Fruit fly (Drosophila melanogaster) whole organism, embryonic: ENCODE results near the gene Oatp74D.

ENCODE experiments used
- Blimp-1 ChIP-seq: fragments of 200-800 bp; sonication (Bioruptor generic); optimal IDR thresholded peaks from 3 replicates; lab custom pipeline; 2018; ENCODE audit warnings: missing biosample characterization, missing genetic modification characterization, mild to moderate bottlenecking, moderate library complexity, missing genetic modification reagents
- CG12391 ChIP-seq: fragments of 200-800 bp; sonication (Bioruptor generic); optimal IDR thresholded peaks from 3 replicates; lab custom pipeline; 2018; ENCODE audit warnings: missing biosample characterization, mild to moderate bottlenecking, missing genetic modification characterization, moderate library complexity
- CG13894 ChIP-seq: fragments of 200-800 bp; sonication (Bioruptor generic); optimal IDR thresholded peaks from 3 replicates; lab custom pipeline; 2018; ENCODE audit warnings: missing biosample characterization, mild to moderate bottlenecking, missing genetic modification characterization, moderate library complexity
- CG14441 ChIP-seq: fragments of 200-800 bp; sonication (Bioruptor generic); IDR thresholded peaks from 2 replicates; pipeline ENCODE4 v1.3.6; 2022; ENCODE audit warnings: missing biosample characterization, missing genetic modification characterization
- CG15011 ChIP-seq: fragments of 200-800 bp; sonication (Bioruptor generic); optimal IDR thresholded peaks from 3 replicates; lab custom pipeline; 2018; ENCODE audit warnings: missing biosample characterization, mild to moderate bottlenecking, missing genetic modification characterization
- CG15479 ChIP-seq: fragments of 200-800 bp; sonication (Bioruptor generic); optimal IDR thresholded peaks from 3 replicates; lab custom pipeline; 2019; ENCODE audit warnings: missing biosample characterization, mild to moderate bottlenecking, missing genetic modification characterization, moderate library complexity
- CG17328 ChIP-seq: fragments of 200-800 bp; sonication (Bioruptor generic); IDR thresholded peaks from 2 replicates; pipeline ENCODE4 v1.3.6; 2022; ENCODE audit warnings: missing biosample characterization, missing genetic modification characterization
- CG17361 ChIP-seq: fragments of 200-800 bp; sonication (Bioruptor generic); IDR thresholded peaks from 3 replicates; pipeline ENCODE4 v1.3.6; 2022; ENCODE audit warnings: missing biosample characterization, missing genetic modification characterization
- CG17385 ChIP-seq: fragments of 200-800 bp; sonication (Bioruptor generic); optimal IDR thresholded peaks from 3 replicates; lab custom pipeline; 2018; ENCODE audit warnings: missing biosample characterization, mild to moderate bottlenecking, missing genetic modification characterization
- CG3065 ChIP-seq: fragments of 200-800 bp; sonication (Bioruptor generic); optimal IDR thresholded peaks from 2 replicates; lab custom pipeline; 2016; ENCODE audit warnings: missing biosample characterization, missing genetic modification characterization
- CG31365 ChIP-seq: fragments of 200-800 bp; sonication (Bioruptor generic); optimal IDR thresholded peaks from 2 replicates; lab custom pipeline; 2018; ENCODE audit warnings: missing biosample characterization, mild to moderate bottlenecking, missing genetic modification characterization
- CG3163 ChIP-seq: fragments of 200-800 bp; sonication (Bioruptor generic); optimal IDR thresholded peaks from 3 replicates; lab custom pipeline; 2016; ENCODE audit warnings: missing biosample characterization, missing genetic modification characterization
- CG33557 ChIP-seq: fragments of 200-800 bp; sonication (Bioruptor generic); optimal IDR thresholded peaks from 2 replicates; lab custom pipeline; 2019; ENCODE audit warnings: missing biosample characterization, mild to moderate bottlenecking, missing genetic modification characterization, moderate library complexity
- CG43689 ChIP-seq: fragments of 200-800 bp; sonication (Bioruptor generic); IDR thresholded peaks from 2 replicates; pipeline ENCODE4 v1.3.6; 2022; ENCODE audit warnings: missing biosample characterization, missing genetic modification characterization
- CG5180 ChIP-seq: fragments of 200-800 bp; sonication (Bioruptor generic); optimal IDR thresholded peaks from 3 replicates; lab custom pipeline; 2017; ENCODE audit warnings: missing biosample characterization, missing genetic modification characterization, mild to moderate bottlenecking, moderate library complexity, missing genetic modification reagents
- CG7963 ChIP-seq: fragments of 200-800 bp; sonication (Bioruptor generic); IDR thresholded peaks from 3 replicates; pipeline ENCODE4 v1.3.6; 2022; ENCODE audit warnings: missing biosample characterization, missing genetic modification characterization; ENCODE audit not compliant: partially characterized antibody
- CTCF ChIP-seq: fragments of 200-800 bp; sonication (Bioruptor generic); optimal IDR thresholded peaks from 2 replicates; lab custom pipeline; 2017; ENCODE audit warnings: missing biosample characterization, mild to moderate bottlenecking, missing genetic modification characterization, moderate library complexity
- CrebB ChIP-seq: fragments of 200-800 bp; sonication (Bioruptor generic); optimal IDR thresholded peaks from 3 replicates; lab custom pipeline; 2018; ENCODE audit warnings: missing biosample characterization, mild to moderate bottlenecking, missing genetic modification characterization
- Dad ChIP-seq: fragments of 200-800 bp; sonication (Bioruptor generic); optimal IDR thresholded peaks from 3 replicates; lab custom pipeline; 2016; ENCODE audit warnings: missing biosample characterization, missing genetic modification characterization
- Dfd ChIP-seq, 2 experiments: fragments of >200 bp; optimal IDR thresholded peaks; 2 replicates each; lab custom pipeline; 2017; ENCODE audit warnings: missing biosample characterization in 2 of 2, missing genetic modification characterization in 2 of 2
- Dref ChIP-seq: fragments of 200-800 bp; sonication (Bioruptor generic); IDR thresholded peaks from 2 replicates; pipeline ENCODE4 v1.3.6; 2022; ENCODE audit warnings: missing biosample characterization, missing genetic modification characterization
- H2.0 ChIP-seq: fragments of 200-800 bp; sonication (Bioruptor generic); IDR thresholded peaks from 2 replicates; pipeline ENCODE4 v1.3.6; 2022; ENCODE audit warnings: missing biosample characterization, missing genetic modification characterization
- Lhr ChIP-seq: fragments of 200-800 bp; sonication (Bioruptor generic); optimal IDR thresholded peaks from 3 replicates; lab custom pipeline; 2017; ENCODE audit warnings: mild to moderate bottlenecking, missing biosample characterization, missing genetic modification reagents, missing genetic modification characterization
- MBD-R2 ChIP-seq: fragments of 200-800 bp; sonication (Bioruptor generic); IDR thresholded peaks from 2 replicates; pipeline ENCODE4 v1.3.6; 2022; ENCODE audit warnings: missing biosample characterization, missing genetic modification characterization
- Myb ChIP-seq: fragments of 200-800 bp; sonication (Bioruptor generic); optimal IDR thresholded peaks from 2 replicates; lab custom pipeline; 2016; ENCODE audit warnings: missing biosample characterization, missing genetic modification characterization
- PHDP ChIP-seq: fragments of 200-800 bp; sonication (Bioruptor generic); optimal IDR thresholded peaks from 3 replicates; lab custom pipeline; 2018; ENCODE audit warnings: missing biosample characterization, mild to moderate bottlenecking, missing genetic modification characterization, moderate library complexity
- Ravus ChIP-seq: fragments of 200-800 bp; sonication (Bioruptor generic); IDR thresholded peaks from 2 replicates; pipeline ENCODE4 v1.3.6; 2022; ENCODE audit warnings: missing biosample characterization, missing genetic modification characterization
- Rx ChIP-seq: fragments of 200-800 bp; sonication (Bioruptor generic); IDR thresholded peaks from 2 replicates; pipeline ENCODE4 v1.3.6; 2022; ENCODE audit warnings: missing biosample characterization, missing genetic modification characterization
- Side ChIP-seq: fragments of 200-800 bp; sonication (Bioruptor generic); optimal IDR thresholded peaks from 2 replicates; lab custom pipeline; 2016; ENCODE audit warnings: missing biosample characterization, missing genetic modification characterization
- Sin3A ChIP-seq: fragments of >200 bp; optimal IDR thresholded peaks from 2 replicates; lab custom pipeline; 2018
- Tbp ChIP-seq: fragments of >200 bp; optimal IDR thresholded peaks from 2 replicates; lab custom pipeline; 2018; ENCODE audit warnings: missing biosample characterization, missing genetic modification characterization
- br ChIP-seq: fragments of >200 bp; optimal IDR thresholded peaks from 2 replicates; lab custom pipeline; 2017
- btn ChIP-seq: fragments of 200-800 bp; sonication (Bioruptor generic); optimal IDR thresholded peaks from 2 replicates; lab custom pipeline; 2016; ENCODE audit warnings: missing biosample characterization, missing genetic modification characterization
- crc ChIP-seq: fragments of 200-800 bp; sonication (Bioruptor generic); optimal IDR thresholded peaks from 2 replicates; lab custom pipeline; 2016; ENCODE audit warnings: missing biosample characterization, missing genetic modification characterization
- danr ChIP-seq: fragments of 200-800 bp; sonication (Bioruptor generic); IDR thresholded peaks from 2 replicates; pipeline ENCODE4 v1.3.6; 2022; ENCODE audit warnings: missing biosample characterization, missing genetic modification characterization
- dimm ChIP-seq: fragments of 200-800 bp; sonication (Bioruptor generic); IDR thresholded peaks from 2 replicates; pipeline ENCODE4 v1.3.6; 2022; ENCODE audit warnings: missing biosample characterization, missing genetic modification characterization
- fru ChIP-seq: fragments of >200 bp; optimal IDR thresholded peaks from 2 replicates; lab custom pipeline; 2017
- gem ChIP-seq: fragments of 200-800 bp; sonication (Bioruptor generic); optimal IDR thresholded peaks from 2 replicates; lab custom pipeline; 2019; ENCODE audit warnings: missing biosample characterization, mild to moderate bottlenecking, missing genetic modification characterization, moderate library complexity
- grau ChIP-seq: fragments of 200-800 bp; optimal IDR thresholded peaks from 3 replicates; lab custom pipeline; 2019; ENCODE audit warnings: missing biosample characterization, mild to moderate bottlenecking, missing genetic modification characterization, moderate library complexity
- inv ChIP-seq: fragments of 200-800 bp; sonication (Bioruptor generic); IDR thresholded peaks from 2 replicates; pipeline ENCODE4 v1.3.6; 2022; ENCODE audit warnings: missing biosample characterization, missing genetic modification characterization; ENCODE audit not compliant: partially characterized antibody
- lmd ChIP-seq: fragments of 200-800 bp; sonication (Bioruptor generic); IDR thresholded peaks from 2 replicates; pipeline ENCODE4 v1.3.6; 2022; ENCODE audit warnings: missing biosample characterization, missing genetic modification characterization
- p53 ChIP-seq: fragments of 200-800 bp; sonication (Bioruptor generic); optimal IDR thresholded peaks from 2 replicates; lab custom pipeline; 2016; ENCODE audit warnings: missing biosample characterization, missing genetic modification characterization
- phol ChIP-seq: fragments of 200-800 bp; sonication (Bioruptor generic); optimal IDR thresholded peaks from 3 replicates; lab custom pipeline; 2018; ENCODE audit warnings: missing biosample characterization, mild to moderate bottlenecking, missing genetic modification characterization, moderate library complexity
- psq ChIP-seq: fragments of 200-800 bp; sonication (Bioruptor generic); optimal IDR thresholded peaks from 2 replicates; lab custom pipeline; 2017; ENCODE audit warnings: missing biosample characterization, missing genetic modification characterization
- pzg ChIP-seq: fragments of 200-800 bp; sonication (Bioruptor generic); optimal IDR thresholded peaks from 3 replicates; lab custom pipeline; 2018; ENCODE audit warnings: missing biosample characterization, mild to moderate bottlenecking, missing genetic modification characterization, moderate library complexity
- ranshi ChIP-seq: fragments of 200-800 bp; sonication (Bioruptor generic); IDR thresholded peaks from 2 replicates; pipeline ENCODE4 v1.3.6; 2022; ENCODE audit warnings: missing biosample characterization, missing genetic modification characterization
- rib ChIP-seq: fragments of 200-800 bp; sonication (Bioruptor generic); IDR thresholded peaks from 2 replicates; pipeline ENCODE4 v1.3.6; 2022; ENCODE audit warnings: missing biosample characterization, missing genetic modification characterization
- schlank ChIP-seq: fragments of 200-800 bp; sonication (Bioruptor generic); optimal IDR thresholded peaks from 2 replicates; lab custom pipeline; 2018; ENCODE audit warnings: missing biosample characterization, mild to moderate bottlenecking, missing genetic modification characterization
- toy ChIP-seq: fragments of 200-800 bp; sonication (Bioruptor generic); IDR thresholded peaks from 2 replicates; pipeline ENCODE4 v1.3.6; 2022; ENCODE audit warnings: missing biosample characterization, missing genetic modification characterization
- unpg ChIP-seq: fragments of 200-800 bp; sonication (Bioruptor generic); optimal IDR thresholded peaks from 3 replicates; lab custom pipeline; 2018; ENCODE audit warnings: missing biosample characterization, mild to moderate bottlenecking, missing genetic modification characterization, moderate library complexity
- vfl ChIP-seq: fragments of 200-800 bp; sonication (Bioruptor generic); optimal IDR thresholded peaks from 2 replicates; lab custom pipeline; 2016; ENCODE audit warnings: missing biosample characterization, missing genetic modification characterization
- zen2 ChIP-seq: fragments of 200-800 bp; sonication (Bioruptor generic); IDR thresholded peaks from 3 replicates; pipeline ENCODE4 v1.3.6; 2022; ENCODE audit warnings: missing biosample characterization, missing genetic modification characterization; ENCODE audit not compliant: partially characterized antibody

The Oatp74D gene

dm6 chr3L:17461369-17462012, 25.4 kb upstream of the Oatp74D start (continued):
- no peak for TF ChIP-seq rib (GFP tag; lab: Robert Waterston, UW)
- no peak for TF ChIP-seq CG33557
- peak; percentile 0 for TF ChIP-seq unpg (GFP tag; lab: Kevin White, UChicago)
- TF ChIP-seq Blimp-1 (GFP tag; lab: Kevin White, UChicago), result no peak
- TF ChIP-seq br (lab: Kevin White, UChicago), result no peak
- TF ChIP-seq CG15479 (GFP tag; lab: Kevin White, UChicago), result no peak
- no peak for TF ChIP-seq CG31365 (tag; lab: Kevin White, UChicago)
- no peak for TF ChIP-seq pzg
- no peak for TF ChIP-seq fru (lab: Kevin White, UChicago)
- no peak for TF ChIP-seq psq (GFP tag; lab: Kevin White, UChicago)
- TF ChIP-seq CG15011 (GFP tag; lab: Kevin White, UChicago), result no peak
- TF ChIP-seq ranshi (GFP tag; lab: Robert Waterston, UW), result peak; percentile 45; the same call in 1 of the 2 replicates
- no peak for TF ChIP-seq CG7963 (GFP tag; lab: Robert Waterston, UW)
- TF ChIP-seq Sin3A (lab: Kevin White, UChicago), result no peak
- TF ChIP-seq CG17361 (GFP tag; lab: Robert Waterston, UW), result 0 out of 3 replicates have a peak, but pooled peaks have one; percentile 9
- no peak for TF ChIP-seq CG43689 (GFP tag; lab: Robert Waterston, UW)
- no peak for TF ChIP-seq H2.0 (GFP tag; lab: Robert Waterston, UW)
- TF ChIP-seq vfl (GFP tag; lab: Kevin White, UChicago), result no peak
- no peak for TF ChIP-seq CG3163 (GFP tag; lab: Kevin White, UChicago)
- TF ChIP-seq CG3065 (GFP tag; lab: Kevin White, UChicago), result no peak
- TF ChIP-seq CTCF (GFP tag; lab: Kevin White, UChicago), result no peak
- TF ChIP-seq Myb, result no peak
- no peak for TF ChIP-seq Dad
- TF ChIP-seq CG17328, result no peak
- TF ChIP-seq schlank (tag; lab: Kevin White, UChicago), result no peak
- peak; percentile 12 for TF ChIP-seq gem (tag; lab: Kevin White, UChicago)
- TF ChIP-seq crc (GFP tag; lab: Kevin White, UChicago), result no peak
- TF ChIP-seq dimm (GFP tag; lab: Robert Waterston, UW), result no peak
- TF ChIP-seq CG17385 (GFP tag; lab: Kevin White, UChicago), result no peak
- no peak for TF ChIP-seq Dfd (GFP tag; optimal IDR thresholded peaks at IDR 0.05; lab: Kevin White, UChicago)
- TF ChIP-seq PHDP (tag; lab: Kevin White, UChicago), result no peak
- TF ChIP-seq zen2 (GFP tag; lab: Robert Waterston, UW), result no peak
- TF ChIP-seq CrebB (tag; lab: Kevin White, UChicago), result no peak
- no peak for TF ChIP-seq Lhr (GFP tag; lab: Kevin White, UChicago)
- no peak for TF ChIP-seq Tbp (GFP tag; lab: Kevin White, UChicago)
- no peak for TF ChIP-seq phol
- TF ChIP-seq inv (GFP tag; lab: Robert Waterston, UW), result no peak
- no peak for TF ChIP-seq Dref (GFP tag; lab: Robert Waterston, UW)
- TF ChIP-seq CG5180 (GFP tag; lab: Kevin White, UChicago), result no peak
- peak; percentile 12; the same call in 1 of the 2 replicates for TF ChIP-seq MBD-R2 (GFP tag; lab: Robert Waterston, UW)
- TF ChIP-seq Side (GFP tag; lab: Kevin White, UChicago), result no peak
- TF ChIP-seq btn (GFP tag; lab: Kevin White, UChicago), result no peak
- no peak for TF ChIP-seq p53 (GFP tag; lab: Kevin White, UChicago)
- TF ChIP-seq danr (GFP tag; lab: Robert Waterston, UW), result no peak
- TF ChIP-seq CG12391, result no peak
- no peak for TF ChIP-seq CG13894 (tag; lab: Kevin White, UChicago)
- TF ChIP-seq grau (tag; lab: Kevin White, UChicago), result peak; percentile 33
- peak; percentile 52; the same call in 1 of the 2 replicates for TF ChIP-seq CG14441 (GFP tag; lab: Robert Waterston, UW)
- peak; percentile 11; the same call in 1 of the 2 replicates for TF ChIP-seq lmd (GFP tag; lab: Robert Waterston, UW)
- no peak for TF ChIP-seq Rx (GFP tag; lab: Robert Waterston, UW)
- TF ChIP-seq toy (GFP tag; lab: Robert Waterston, UW), result no peak
- TF ChIP-seq Ravus (GFP tag; lab: Robert Waterston, UW), result no peak
